Worm (Caenorhabditis elegans): ENCODE results near the gene Y48A6C.4.
A peak's percentile ranks its signal among the peaks of the same experiment; 100 is the strongest.
"Not testable (repeated sequence)": the region's sequence is repeated elsewhere in the genome, so short reads cannot be mapped to it uniquely, and the experiment has no call there.

The Y48A6C.4 gene

ce11 chrIII:11129363-11129762 is 9.8 kb downstream of the Y48A6C.4 start:
- TF ChIP-seq unc-55 (GFP tag; optimal IDR thresholded peaks at IDR 0.05) (peak; percentile 29), C34F6.9 (tag; optimal IDR thresholded peaks at IDR 0.05) (peak; percentile 1), crh-2 (tag; optimal IDR thresholded peaks at IDR 0.05) (no peak)

- TF ChIP-seq Y55F3AM.14 (GFP tag; optimal IDR thresholded peaks at IDR 0.05); ceh-82 (tag; optimal IDR thresholded peaks at IDR 0.05); elt-1 (tag; optimal IDR thresholded peaks at IDR 0.05): not testable (repeated sequence)
Measured at ce11 chrIII:11131475-11131874, 11.9 kb downstream of the Y48A6C.4 start, which contains the start of gene pha-1. Gene pha-1 (plus strand): TSS chrIII:11131775.

- TF ChIP-seq nhr-129 (tag; optimal IDR thresholded peaks at IDR 0.05) (peak; percentile 34), egl-27 (tag; optimal IDR thresholded peaks at IDR 0.05) (no peak), unc-55 (GFP tag; optimal IDR thresholded peaks at IDR 0.05) (peak; percentile 61), ceh-82 (tag; optimal IDR thresholded peaks at IDR 0.05) (no peak), lin-39 (tag; optimal IDR thresholded peaks at IDR 0.05) (no peak), alr-1 (tag; optimal IDR thresholded peaks at IDR 0.05) (no peak), sma-9 (GFP tag; optimal IDR thresholded peaks at IDR 0.05) (peak; percentile 7), sma-9 (tag; optimal IDR thresholded peaks at IDR 0.05) (no peak), ztf-11 (tag; optimal IDR thresholded peaks at IDR 0.05) (no peak), C34F6.9 (tag; optimal IDR thresholded peaks at IDR 0.05) (peak; percentile 21), nhr-77 (tag; optimal IDR thresholded peaks at IDR 0.05) (no peak), nhr-11 (tag; optimal IDR thresholded peaks at IDR 0.05) (no peak), skn-1 (tag; optimal IDR thresholded peaks at IDR 0.05) (no peak), Y55F3AM.14 (GFP tag; optimal IDR thresholded peaks at IDR 0.05) (no peak), crh-2 (tag; optimal IDR thresholded peaks at IDR 0.05) (peak; percentile 62), F13H6.1 (tag; optimal IDR thresholded peaks at IDR 0.05) (no peak), ZK546.5 (tag; optimal IDR thresholded peaks at IDR 0.05) (no peak), aly-2 (tag; optimal IDR thresholded peaks at IDR 0.05) (no peak), peb-1 (tag; optimal IDR thresholded peaks at IDR 0.05) (no peak), unc-62 (GFP tag; optimal IDR thresholded peaks at IDR 0.05) (no peak), elt-1 (tag; optimal IDR thresholded peaks at IDR 0.05) (no peak), sem-4 (tag; optimal IDR thresholded peaks at IDR 0.05) (no peak), ama-1 (optimal IDR thresholded peaks at IDR 0.05) (no peak), nhr-23 (tag; optimal IDR thresholded peaks at IDR 0.05) (no peak), lin-11 (tag; optimal IDR thresholded peaks at IDR 0.05) (no peak), R02D3.7 (tag; optimal IDR thresholded peaks at IDR 0.05) (no peak), lin-13 (GFP tag; optimal IDR thresholded peaks at IDR 0.05) (peak; percentile 0), lsy-2 (tag; optimal IDR thresholded peaks at IDR 0.05) (peak in 1 of 2 experiments; percentile 52), nhr-10 (tag; optimal IDR thresholded peaks at IDR 0.05) (no peak), gmeb-1 (tag; optimal IDR thresholded peaks at IDR 0.05) (peak; percentile 31), snpc-4 (tag; optimal IDR thresholded peaks at IDR 0.05) (no peak), fos-1 (tag; optimal IDR thresholded peaks at IDR 0.05) (peak; percentile 85)
Measured at ce11 chrIII:11138922-11139321, 19.3 kb downstream of the Y48A6C.4 start, which contains the start of gene fbxa-128. Gene fbxa-128 (minus strand): TSS chrIII:11139113.

ce11 chrIII:11141791-11142490 is 22.3 kb downstream of the Y48A6C.4 start, which contains the start of the genes Y47D3A.1 and pola-1:
Gene Y47D3A.1 (minus strand): TSS chrIII:11141841.
Gene pola-1 (plus strand): TSS chrIII:11142448.
- peak; percentile 26 for TF ChIP-seq ztf-4 (tag; optimal IDR thresholded peaks at IDR 0.05)
- no peak for TF ChIP-seq nhr-11 (tag; optimal IDR thresholded peaks at IDR 0.05)
- TF ChIP-seq fos-1 (tag; optimal IDR thresholded peaks at IDR 0.05): peak; percentile 71
- peak; percentile 84 for TF ChIP-seq crh-2 (tag; optimal IDR thresholded peaks at IDR 0.05)
- TF ChIP-seq sma-9 (GFP tag; optimal IDR thresholded peaks at IDR 0.05): no peak
- no peak for TF ChIP-seq sma-9 (tag; optimal IDR thresholded peaks at IDR 0.05)
- no peak for TF ChIP-seq egl-27 (tag; optimal IDR thresholded peaks at IDR 0.05)
- peak; percentile 93 for TF ChIP-seq lin-13 (GFP tag; optimal IDR thresholded peaks at IDR 0.05)
- peak; percentile 92 for TF ChIP-seq gmeb-1 (tag; optimal IDR thresholded peaks at IDR 0.05)
- TF ChIP-seq lin-11 (tag; optimal IDR thresholded peaks at IDR 0.05): peak; percentile 75
- no peak for TF ChIP-seq nhr-23 (tag; optimal IDR thresholded peaks at IDR 0.05)
- TF ChIP-seq ceh-16 (tag; optimal IDR thresholded peaks at IDR 0.05): no peak
- TF ChIP-seq elt-1 (tag; optimal IDR thresholded peaks at IDR 0.05): no peak
- no peak for TF ChIP-seq alr-1 (tag; optimal IDR thresholded peaks at IDR 0.05)
- no peak for TF ChIP-seq ztf-1 (GFP tag; conservative IDR thresholded peaks at IDR 0.05)
- TF ChIP-seq C34F6.9 (tag; optimal IDR thresholded peaks at IDR 0.05): peak; percentile 85
- TF ChIP-seq skn-1 (tag; optimal IDR thresholded peaks at IDR 0.05): no peak
- peak; percentile 46 for TF ChIP-seq nhr-21 (tag; optimal IDR thresholded peaks at IDR 0.05)
- TF ChIP-seq zag-1 (tag; optimal IDR thresholded peaks at IDR 0.05): no peak
- peak; percentile 4 for TF ChIP-seq ZK546.5 (tag; optimal IDR thresholded peaks at IDR 0.05)
- TF ChIP-seq Y55F3AM.14 (GFP tag; optimal IDR thresholded peaks at IDR 0.05): peak; percentile 16
- TF ChIP-seq blmp-1 (tag; optimal IDR thresholded peaks at IDR 0.05; ENCODE audit: insufficient read depth): peak; percentile 24
- TF ChIP-seq sma-3 (GFP tag; optimal IDR thresholded peaks at IDR 0.05): peak; percentile 86
- TF ChIP-seq nhr-129 (tag; optimal IDR thresholded peaks at IDR 0.05): peak; percentile 86
- TF ChIP-seq ceh-82 (tag; optimal IDR thresholded peaks at IDR 0.05): peak; percentile 62
- peak; percentile 66 for TF ChIP-seq F13H6.1 (tag; optimal IDR thresholded peaks at IDR 0.05)
- TF ChIP-seq dmd-4 (tag; optimal IDR thresholded peaks at IDR 0.05): no peak
- no peak for TF ChIP-seq unc-62 (GFP tag; optimal IDR thresholded peaks at IDR 0.05)
- TF ChIP-seq R02D3.7 (tag; optimal IDR thresholded peaks at IDR 0.05): no peak
- no peak for TF ChIP-seq mbf-1 (tag; optimal IDR thresholded peaks at IDR 0.05)
- no peak for TF ChIP-seq ztf-11 (tag; optimal IDR thresholded peaks at IDR 0.05)
- TF ChIP-seq nhr-6 (tag; optimal IDR thresholded peaks at IDR 0.05): peak; percentile 36
- peak; percentile 82 for TF ChIP-seq snpc-4 (tag; optimal IDR thresholded peaks at IDR 0.05)
- no peak for TF ChIP-seq nhr-237 (tag; optimal IDR thresholded peaks at IDR 0.05)
- peak; percentile 94 for TF ChIP-seq unc-55 (GFP tag; optimal IDR thresholded peaks at IDR 0.05)
- no peak for TF ChIP-seq aly-2 (tag; optimal IDR thresholded peaks at IDR 0.05)

All from whole organism, L2 larva.